Worm (Caenorhabditis elegans): ENCODE measurements around the gene tps-1.

The tps-1 gene

ce11 chrX:17451410-17451809 lies 22.9 kb downstream of the tps-1 start, which contains the start of gene C36E6.2 (continued):
- TF ChIP-seq C04F5.9 (tag; optimal IDR thresholded peaks at IDR 0.05) (peak; percentile 51), irx-1 (tag; optimal IDR thresholded peaks at IDR 0.05) (peak; percentile 70), aly-2 (tag; optimal IDR thresholded peaks at IDR 0.05) (no peak), C16A3.4 (tag; optimal IDR thresholded peaks at IDR 0.05) (peak; percentile 73), sptf-1 (tag; optimal IDR thresholded peaks at IDR 0.05) (no peak), F16B12.6 (tag; optimal IDR thresholded peaks at IDR 0.05) (peak; percentile 98), nhr-28 (tag; optimal IDR thresholded peaks at IDR 0.05) (no peak), aha-1 (tag; optimal IDR thresholded peaks at IDR 0.05) (no peak), ceh-90 (tag; optimal IDR thresholded peaks at IDR 0.05) (no peak), pag-3 (tag; optimal IDR thresholded peaks at IDR 0.05; ENCODE audit: borderline replicate concordance, insufficient read depth) (peak; percentile 96), nhr-77 (tag; optimal IDR thresholded peaks at IDR 0.05) (no peak), nhr-11 (tag; optimal IDR thresholded peaks at IDR 0.05) (peak; percentile 32), efl-1 (optimal IDR thresholded peaks at IDR 0.05) (peak; percentile 61 to 70), efl-1 (GFP tag; optimal IDR thresholded peaks at IDR 0.05 in 1 of 2) (peak; percentile 52 to 92), blmp-1 (tag; optimal IDR thresholded peaks at IDR 0.05) (peak; percentile 82), unc-62 (GFP tag; optimal IDR thresholded peaks at IDR 0.05) (no peak), unc-30 (tag; optimal IDR thresholded peaks at IDR 0.05) (no peak), lsy-2 (tag; optimal IDR thresholded peaks at IDR 0.05) (peak; percentile 72 to 76), nhr-76 (tag; optimal IDR thresholded peaks at IDR 0.05) (no peak), dpl-1 (GFP tag; optimal IDR thresholded peaks at IDR 0.05) (peak in 2 of 3 experiments; percentile 59 to 64), ceh-82 (tag; optimal IDR thresholded peaks at IDR 0.05) (peak; percentile 72 to 75 (median 74)), C34B4.2 (tag; optimal IDR thresholded peaks at IDR 0.05) (no peak), grh-1 (GFP tag; IDR thresholded peaks at IDR 0.05) (no peak), alr-1 (tag; optimal IDR thresholded peaks at IDR 0.05; ENCODE audit: borderline replicate concordance) (no peak), isw-1 (GFP tag; IDR thresholded peaks at IDR 0.05) (peak; percentile 28), ceh-8 (GFP tag; optimal IDR thresholded peaks at IDR 0.05) (peak; percentile 30), tlp-1 (tag; optimal IDR thresholded peaks at IDR 0.05) (no peak), rnt-1 (tag; optimal IDR thresholded peaks at IDR 0.05) (peak; percentile 85), fkh-10 (GFP tag; optimal IDR thresholded peaks at IDR 0.05) (peak; percentile 30), mef-2 (tag; optimal IDR thresholded peaks at IDR 0.05) (no peak), Y116A8C.19 (tag; optimal IDR thresholded peaks at IDR 0.05; ENCODE audit: borderline replicate concordance) (no peak), elt-2 (tag; optimal IDR thresholded peaks at IDR 0.05) (no peak)

- TF ChIP-seq mab-9 (GFP tag; IDR thresholded peaks at IDR 0.05) (0 out of 2 replicates have a peak, but pooled peaks have one; percentile 34), grh-1 (GFP tag; IDR thresholded peaks at IDR 0.05) (peak; percentile 45; the same call in 1 of the 2 replicates)
Observed at ce11 chrX:17442539-17442938, 31.8 kb downstream of the tps-1 start.

- no peak for TF ChIP-seq lin-35 (GFP tag; optimal IDR thresholded peaks at IDR 0.05)
- no peak for TF ChIP-seq ama-1 (optimal IDR thresholded peaks at IDR 0.05)
- no peak for TF ChIP-seq nhr-11 (tag; optimal IDR thresholded peaks at IDR 0.05)
- no peak for TF ChIP-seq lin-39 (tag; optimal IDR thresholded peaks at IDR 0.05)
- no peak for TF ChIP-seq efl-3 (GFP tag; optimal IDR thresholded peaks at IDR 0.05)
- TF ChIP-seq ztf-4 (tag; optimal IDR thresholded peaks at IDR 0.05), result no peak
- TF ChIP-seq mep-1 (tag; optimal IDR thresholded peaks at IDR 0.05), result no peak
- no peak for TF ChIP-seq nhr-71 (tag; optimal IDR thresholded peaks at IDR 0.05)
- TF ChIP-seq nhr-12 (tag; optimal IDR thresholded peaks at IDR 0.05), result no peak
- no peak for TF ChIP-seq pqm-1 (tag; optimal IDR thresholded peaks at IDR 0.05)
- no peak for TF ChIP-seq hlh-4 (tag; optimal IDR thresholded peaks at IDR 0.05)
- no peak for TF ChIP-seq nhr-20 (tag; optimal IDR thresholded peaks at IDR 0.05)
- no peak for TF ChIP-seq sox-4 (tag; optimal IDR thresholded peaks at IDR 0.05)
- no peak for TF ChIP-seq ceh-63 (GFP tag; optimal IDR thresholded peaks at IDR 0.05)
Observed at ce11 chrX:17438386-17438785, 35.9 kb downstream of the tps-1 start, which contains the start of gene C36E6.8. Gene C36E6.8, plus strand, starts transcription at chrX:17438686.

Measured in whole organism, L1 larva.